Worm (Caenorhabditis elegans) whole organism, L4 larva: ENCODE measurements around the gene Y22D7AL.4.

ENCODE experiments used
- T20F7.1 ChIP-seq: fragments of 200-800 bp; sonication (Bioruptor generic); optimal IDR thresholded peaks from 2 replicates; lab custom pipeline; 2018; ENCODE audit warnings: mild to moderate bottlenecking, missing genetic modification characterization, missing compliant biosample characterization
- mes-2 ChIP-seq: sonication (generic microtip); optimal IDR thresholded peaks from 2 replicates; lab custom pipeline; 2016; ENCODE audit warnings: missing genotype, mild to moderate bottlenecking, missing genetic modification characterization, missing compliant biosample characterization; ENCODE audit not compliant: poor library complexity, severe bottlenecking
- nhr-111 ChIP-seq: fragments of 200-800 bp; sonication (Bioruptor generic); optimal IDR thresholded peaks from 2 replicates; lab custom pipeline; 2018; ENCODE audit warnings: mild to moderate bottlenecking, missing genetic modification characterization, missing compliant biosample characterization
- pqm-1 ChIP-seq: sonication (generic microtip); optimal IDR thresholded peaks from 2 replicates; lab custom pipeline; 2017; ENCODE audit warnings: missing biosample characterization, missing genetic modification characterization
- rbr-2 ChIP-seq: sonication (generic microtip); optimal IDR thresholded peaks from 2 replicates; lab custom pipeline; 2016; ENCODE audit warnings: missing genotype, missing genetic modification characterization, missing compliant biosample characterization
- vab-7 ChIP-seq: fragments of 200-800 bp; sonication (Bioruptor generic); IDR thresholded peaks from 2 replicates; pipeline ENCODE4 v1.3.6; 2022; ENCODE audit warnings: missing genetic modification reagents, missing genetic modification characterization, missing compliant biosample characterization

DNA sequence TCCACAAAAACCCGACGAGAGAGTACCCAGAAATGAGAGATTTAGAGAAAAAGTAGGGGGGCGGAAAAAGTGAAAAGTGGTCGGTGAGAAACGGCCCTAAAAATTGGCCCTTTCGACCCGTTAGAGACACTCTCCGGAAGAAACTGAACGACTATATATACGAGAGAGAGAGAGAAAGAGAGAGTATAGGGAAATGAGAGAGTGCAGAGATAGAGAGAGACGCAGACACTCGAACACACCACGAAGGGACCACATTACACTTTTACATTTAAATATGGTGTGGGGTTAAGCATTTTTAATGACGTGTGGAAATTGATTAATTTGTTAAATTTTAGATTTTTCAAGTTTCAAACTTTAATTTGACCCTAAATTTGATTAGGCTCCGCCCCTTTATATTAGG, 34.8 kb upstream of the Y22D7AL.4 start:
- TF ChIP-seq mes-2 (tag; lab: Kevin White, UChicago) = no peak
- no peak for TF ChIP-seq pqm-1 (tag; lab: Kevin White, UChicago)
- no peak for TF ChIP-seq rbr-2
- no peak for TF ChIP-seq vab-7 (GFP tag; lab: Robert Waterston, UW)
- TF ChIP-seq nhr-111 (GFP tag; lab: Kevin White, UChicago) = no peak
- no peak for TF ChIP-seq T20F7.1 (GFP tag; lab: Kevin White, UChicago)
